Fruit fly (Drosophila melanogaster) whole organism, embryonic: ENCODE results near the gene CG45105.

Source experiments
- CG10366 ChIP-seq: fragments of 200-800 bp; sonication (Bioruptor generic); IDR thresholded peaks from 2 replicates; pipeline ENCODE4 v1.3.6; 2022; ENCODE audit warnings: missing biosample characterization, missing genetic modification characterization
- CG12071 ChIP-seq: fragments of 200-800 bp; sonication (Bioruptor generic); optimal IDR thresholded peaks from 3 replicates; lab custom pipeline; 2018; ENCODE audit warnings: missing biosample characterization, mild to moderate bottlenecking, missing genetic modification characterization
- CG13287 ChIP-seq: fragments of 200-800 bp; sonication (Bioruptor generic); IDR thresholded peaks from 2 replicates; pipeline ENCODE4 v1.3.6; 2022; ENCODE audit warnings: missing biosample characterization, missing genetic modification characterization; ENCODE audit not compliant: partially characterized antibody
- CG13296 ChIP-seq: fragments of 200-800 bp; sonication (Bioruptor generic); optimal IDR thresholded peaks from 3 replicates; lab custom pipeline; 2018; ENCODE audit warnings: missing biosample characterization, mild to moderate bottlenecking, missing genetic modification characterization
- CG14441 ChIP-seq: fragments of 200-800 bp; sonication (Bioruptor generic); IDR thresholded peaks from 2 replicates; pipeline ENCODE4 v1.3.6; 2022; ENCODE audit warnings: missing biosample characterization, missing genetic modification characterization
- CG15479 ChIP-seq: fragments of 200-800 bp; sonication (Bioruptor generic); optimal IDR thresholded peaks from 3 replicates; lab custom pipeline; 2019; ENCODE audit warnings: missing biosample characterization, mild to moderate bottlenecking, missing genetic modification characterization, moderate library complexity
- CG18011 ChIP-seq: fragments of 200-800 bp; sonication (Bioruptor generic); optimal IDR thresholded peaks from 2 replicates; lab custom pipeline; 2017; ENCODE audit warnings: missing biosample characterization, missing genetic modification characterization, mild to moderate bottlenecking, moderate library complexity, missing genotype
- CG18764 ChIP-seq: fragments of 200-800 bp; sonication (Bioruptor generic); optimal IDR thresholded peaks from 3 replicates; lab custom pipeline; 2016; ENCODE audit warnings: missing biosample characterization, missing genetic modification characterization
- CG3281 ChIP-seq: fragments of 200-800 bp; sonication (Bioruptor generic); optimal IDR thresholded peaks from 3 replicates; lab custom pipeline; 2017; ENCODE audit warnings: missing biosample characterization, mild to moderate bottlenecking, missing genetic modification characterization
- CG34422 ChIP-seq: fragments of 200-800 bp; sonication (Bioruptor generic); IDR thresholded peaks from 3 replicates; pipeline ENCODE4 v1.3.6; 2022; ENCODE audit warnings: missing biosample characterization, missing genetic modification characterization
- CG4854 ChIP-seq: fragments of 200-800 bp; sonication (Bioruptor generic); optimal IDR thresholded peaks from 2 replicates; lab custom pipeline; 2016; ENCODE audit warnings: missing biosample characterization, missing genetic modification characterization, inconsistent platforms
- CG8388 ChIP-seq: fragments of 200-800 bp; sonication (Bioruptor generic); optimal IDR thresholded peaks from 2 replicates; lab custom pipeline; 2019; ENCODE audit warnings: missing biosample characterization, mild to moderate bottlenecking, missing genetic modification characterization, moderate library complexity
- CG8924 ChIP-seq: fragments of 200-800 bp; optimal IDR thresholded peaks from 3 replicates; lab custom pipeline; 2019; ENCODE audit warnings: missing biosample characterization, mild to moderate bottlenecking, missing genetic modification characterization, moderate library complexity
- CG9876 ChIP-seq: fragments of 200-800 bp; sonication (Bioruptor generic); optimal IDR thresholded peaks from 2 replicates; lab custom pipeline; 2016; ENCODE audit warnings: missing biosample characterization, missing genetic modification characterization
- Camta ChIP-seq: fragments of 200-800 bp; sonication (Bioruptor generic); optimal IDR thresholded peaks from 2 replicates; lab custom pipeline; 2016; ENCODE audit warnings: missing biosample characterization, missing genetic modification characterization
- CrebB ChIP-seq: fragments of 200-800 bp; sonication (Bioruptor generic); optimal IDR thresholded peaks from 3 replicates; lab custom pipeline; 2018; ENCODE audit warnings: missing biosample characterization, mild to moderate bottlenecking, missing genetic modification characterization
- Dbx ChIP-seq: fragments of 200-800 bp; sonication (Bioruptor generic); IDR thresholded peaks from 3 replicates; pipeline ENCODE4 v1.3.6; 2022; ENCODE audit warnings: missing biosample characterization, missing genetic modification characterization
- Dp ChIP-seq: fragments of 200-800 bp; sonication (Bioruptor generic); optimal IDR thresholded peaks from 2 replicates; lab custom pipeline; 2018; ENCODE audit warnings: missing biosample characterization, mild to moderate bottlenecking, missing genetic modification characterization, moderate library complexity
- Fer2 ChIP-seq: fragments of 200-800 bp; sonication (Bioruptor generic); optimal IDR thresholded peaks from 2 replicates; lab custom pipeline; 2018; ENCODE audit warnings: missing biosample characterization, mild to moderate bottlenecking, missing genetic modification characterization, moderate library complexity
- HLH4C ChIP-seq: fragments of 200-800 bp; sonication (Bioruptor generic); IDR thresholded peaks from 3 replicates; pipeline ENCODE4 v1.3.6; 2022; ENCODE audit warnings: missing biosample characterization, missing genetic modification characterization; ENCODE audit not compliant: partially characterized antibody
- HLH54F ChIP-seq: fragments of 200-800 bp; sonication (Bioruptor generic); optimal IDR thresholded peaks from 3 replicates; lab custom pipeline; 2016; ENCODE audit warnings: missing biosample characterization, missing genetic modification characterization
- Meics ChIP-seq: fragments of 200-800 bp; sonication (Bioruptor generic); optimal IDR thresholded peaks from 2 replicates; lab custom pipeline; 2017; ENCODE audit warnings: missing biosample characterization, mild to moderate bottlenecking, missing genetic modification characterization
- NK7.1 ChIP-seq: fragments of 200-800 bp; sonication (Bioruptor generic); optimal IDR thresholded peaks from 3 replicates; lab custom pipeline; 2016; ENCODE audit warnings: missing biosample characterization, missing genetic modification characterization
- Nf-YA ChIP-seq: fragments of 200-800 bp; sonication (Bioruptor generic); IDR thresholded peaks from 2 replicates; pipeline ENCODE4 v1.3.6; 2022; ENCODE audit warnings: missing biosample characterization, missing genetic modification characterization
- NfI ChIP-seq: fragments of 200-800 bp; sonication (Bioruptor generic); optimal IDR thresholded peaks from 3 replicates; lab custom pipeline; 2018; ENCODE audit warnings: missing biosample characterization, mild to moderate bottlenecking, missing genetic modification characterization, moderate library complexity
- PHDP ChIP-seq: fragments of 200-800 bp; sonication (Bioruptor generic); optimal IDR thresholded peaks from 3 replicates; lab custom pipeline; 2018; ENCODE audit warnings: missing biosample characterization, mild to moderate bottlenecking, missing genetic modification characterization, moderate library complexity
- Rfx ChIP-seq: fragments of 200-800 bp; sonication (Bioruptor generic); IDR thresholded peaks from 2 replicates; pipeline ENCODE4 v1.3.6; 2022; ENCODE audit warnings: missing biosample characterization, missing genetic modification characterization
- Scr ChIP-seq: fragments of 200-800 bp; sonication (Bioruptor generic); IDR thresholded peaks from 2 replicates; pipeline ENCODE4 v1.3.6; 2022; ENCODE audit warnings: missing biosample characterization, missing genetic modification characterization; ENCODE audit not compliant: partially characterized antibody
- Side ChIP-seq: fragments of 200-800 bp; sonication (Bioruptor generic); optimal IDR thresholded peaks from 2 replicates; lab custom pipeline; 2016; ENCODE audit warnings: missing biosample characterization, missing genetic modification characterization
- Six4 ChIP-seq: fragments of 200-800 bp; sonication (Bioruptor generic); optimal IDR thresholded peaks from 2 replicates; lab custom pipeline; 2016; ENCODE audit warnings: missing biosample characterization, missing genetic modification characterization
- Vsx1 ChIP-seq: fragments of 200-800 bp; sonication (Bioruptor generic); optimal IDR thresholded peaks from 2 replicates; lab custom pipeline; 2017; ENCODE audit warnings: missing biosample characterization, mild to moderate bottlenecking, missing genetic modification characterization, missing genetic modification reagents
- ap ChIP-seq: fragments of 200-800 bp; sonication (Bioruptor generic); IDR thresholded peaks from 2 replicates; pipeline ENCODE4 v1.3.6; 2022; ENCODE audit warnings: missing biosample characterization, missing genetic modification characterization
- bab2 ChIP-seq: fragments of 200-800 bp; sonication (Bioruptor generic); optimal IDR thresholded peaks from 2 replicates; lab custom pipeline; 2016; ENCODE audit warnings: missing biosample characterization, missing genetic modification characterization
- emc ChIP-seq: fragments of 200-800 bp; sonication (Bioruptor generic); optimal IDR thresholded peaks from 2 replicates; lab custom pipeline; 2016; ENCODE audit warnings: missing biosample characterization, missing genetic modification characterization
- fd102C ChIP-seq: fragments of 200-800 bp; sonication (Bioruptor generic); optimal IDR thresholded peaks from 2 replicates; lab custom pipeline; 2018; ENCODE audit warnings: missing biosample characterization, mild to moderate bottlenecking, missing genetic modification characterization, moderate library complexity
- gfzf ChIP-seq: fragments of 200-800 bp; sonication (Bioruptor generic); optimal IDR thresholded peaks from 2 replicates; lab custom pipeline; 2016; ENCODE audit warnings: missing biosample characterization, mild to moderate bottlenecking, missing genetic modification characterization, moderate library complexity
- grn ChIP-seq: fragments of 200-800 bp; sonication (Bioruptor generic); optimal IDR thresholded peaks from 3 replicates; lab custom pipeline; 2017; ENCODE audit warnings: missing biosample characterization, missing genetic modification characterization
- gro ChIP-seq: fragments of 200-800 bp; sonication (Bioruptor generic); optimal IDR thresholded peaks from 2 replicates; lab custom pipeline; 2016; ENCODE audit warnings: missing biosample characterization, missing genetic modification characterization
- kah ChIP-seq: fragments of 200-800 bp; sonication (Bioruptor generic); optimal IDR thresholded peaks from 2 replicates; lab custom pipeline; 2018; ENCODE audit warnings: missing biosample characterization, mild to moderate bottlenecking, missing genetic modification characterization
- kay ChIP-seq: fragments of 200-800 bp; sonication (Bioruptor generic); optimal IDR thresholded peaks from 2 replicates; lab custom pipeline; 2016; ENCODE audit warnings: missing biosample characterization, missing genetic modification characterization
- nau ChIP-seq: fragments of 200-800 bp; sonication (Bioruptor generic); optimal IDR thresholded peaks from 3 replicates; lab custom pipeline; 2017; ENCODE audit warnings: missing biosample characterization, mild to moderate bottlenecking, missing genetic modification characterization, missing genetic modification reagents
- pb ChIP-seq: fragments of 200-800 bp; sonication (Bioruptor generic); optimal IDR thresholded peaks from 3 replicates; lab custom pipeline; 2016; ENCODE audit warnings: missing biosample characterization, missing genetic modification characterization
- sc ChIP-seq, 3 experiments: fragments of >200 bp in 2 of 3; fragments of 200-800 bp in 1 of 3; sonication (Bioruptor generic) in 1 of 3; optimal IDR thresholded peaks; 2 replicates in 2 of 3; 3 replicates in 1 of 3; lab custom pipeline; 2017; ENCODE audit warnings: mild to moderate bottlenecking in 1 of 3, missing biosample characterization in 1 of 3, missing genetic modification characterization in 1 of 3, missing genetic modification reagents in 1 of 3
- seq ChIP-seq: fragments of 200-800 bp; sonication (Bioruptor generic); IDR thresholded peaks from 2 replicates; pipeline ENCODE4 v1.3.6; 2022; ENCODE audit warnings: missing biosample characterization, missing genetic modification characterization
- shn ChIP-seq: fragments of 200-800 bp; sonication (Bioruptor generic); optimal IDR thresholded peaks from 3 replicates; lab custom pipeline; 2016; ENCODE audit warnings: missing biosample characterization, missing genetic modification characterization
- slbo ChIP-seq: fragments of 200-800 bp; sonication (Bioruptor generic); IDR thresholded peaks from 2 replicates; pipeline ENCODE4 v1.3.6; 2022; ENCODE audit warnings: missing biosample characterization, missing genetic modification characterization
- sna ChIP-seq: fragments of 200-800 bp; sonication (Bioruptor generic); IDR thresholded peaks from 2 replicates; pipeline ENCODE4 v1.3.6; 2022; ENCODE audit warnings: missing biosample characterization, missing genetic modification characterization; ENCODE audit not compliant: partially characterized antibody
- tin ChIP-seq: fragments of 200-800 bp; sonication (Bioruptor generic); optimal IDR thresholded peaks from 3 replicates; lab custom pipeline; 2016; ENCODE audit warnings: missing biosample characterization, missing genetic modification characterization
- trem ChIP-seq: fragments of 200-800 bp; optimal IDR thresholded peaks from 3 replicates; lab custom pipeline; 2019; ENCODE audit warnings: missing biosample characterization, mild to moderate bottlenecking, missing genetic modification characterization, moderate library complexity
- vvl ChIP-seq: fragments of 200-800 bp; sonication (Bioruptor generic); IDR thresholded peaks from 2 replicates; pipeline ENCODE4 v1.3.6; 2022; ENCODE audit warnings: missing biosample characterization, missing genetic modification characterization

Gene CG45105

DNA sequence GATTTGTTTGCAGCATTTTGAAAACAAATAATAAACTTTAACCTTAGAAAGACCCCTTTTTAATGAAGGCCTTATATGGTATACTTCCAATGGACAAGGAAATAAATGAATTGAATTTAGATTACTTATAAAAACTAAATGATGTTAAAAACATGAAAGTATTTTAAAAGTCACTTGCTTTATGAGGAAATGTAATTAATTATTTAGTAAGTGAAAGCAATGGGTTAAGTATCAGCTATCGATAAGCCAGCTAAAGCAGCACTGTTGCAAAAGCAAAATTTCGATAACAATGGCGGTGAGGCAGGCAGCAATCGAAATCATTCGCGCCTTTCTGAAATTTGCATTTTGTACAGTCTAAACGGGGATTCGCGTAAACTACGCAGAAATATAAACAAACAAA, 47.4 kb upstream of the CG45105 start, which contains the start of the genes CG32856 and Rbf2 (continued):
- TF ChIP-seq gro (GFP tag; lab: Kevin White, UChicago) (peak; percentile 15), kay (GFP tag; lab: Kevin White, UChicago) (peak; percentile 39), NfI (GFP tag; lab: Kevin White, UChicago) (peak; percentile 84), Vsx1 (GFP tag; lab: Kevin White, UChicago) (no peak), Camta (peak; percentile 81), CG34422 (GFP tag; lab: Robert Waterston, UW) (peak; percentile 34; the same call in 1 of the 3 replicates), CG12071 (GFP tag; lab: Kevin White, UChicago) (no peak), Rfx (peak; percentile 75), fd102C (GFP tag; lab: Kevin White, UChicago) (no peak), shn (peak; percentile 64), HLH54F (GFP tag; lab: Kevin White, UChicago) (peak; percentile 85), Side (GFP tag; lab: Kevin White, UChicago) (peak; percentile 71), tin (no peak), CG3281 (GFP tag; lab: Kevin White, UChicago) (no peak), CG10366 (GFP tag; lab: Robert Waterston, UW) (peak; percentile 80), CG9876 (peak; percentile 42), trem (tag; lab: Kevin White, UChicago) (peak; percentile 38), CG18011 (GFP tag; lab: Kevin White, UChicago) (peak; percentile 38), bab2 (GFP tag; lab: Kevin White, UChicago) (peak; percentile 78), sna (GFP tag; lab: Robert Waterston, UW) (peak; percentile 70), vvl (GFP tag; lab: Robert Waterston, UW) (peak; percentile 87), CG15479 (GFP tag; lab: Kevin White, UChicago) (peak; percentile 13), pb (no peak), nau (GFP tag; lab: Kevin White, UChicago) (no peak), CG14441 (0 out of 2 replicates have a peak, but pooled peaks have one; percentile 30), CG8388 (GFP tag; lab: Kevin White, UChicago) (peak; percentile 79), ap (GFP tag; lab: Robert Waterston, UW) (peak; percentile 72), gfzf (GFP tag; lab: Kevin White, UChicago) (peak; percentile 28), PHDP (tag; lab: Kevin White, UChicago) (peak; percentile 92), sc (optimal IDR thresholded peaks at IDR 0.05; lab: Kevin White, UChicago) (no peak), sc (GFP tag; optimal IDR thresholded peaks at IDR 0.05; lab: Kevin White, UChicago) (no peak), slbo (GFP tag; lab: Robert Waterston, UW) (peak; percentile 94), CG18764 (GFP tag; lab: Kevin White, UChicago) (no peak), CrebB (tag; lab: Kevin White, UChicago) (peak; percentile 65), CG8924 (peak; percentile 79), kah (GFP tag; lab: Kevin White, UChicago) (no peak), Dbx (GFP tag; lab: Robert Waterston, UW) (peak; percentile 66), Meics (GFP tag; lab: Kevin White, UChicago) (peak; percentile 67), seq (GFP tag; lab: Robert Waterston, UW) (peak; percentile 65; the same call in 1 of the 2 replicates), Six4 (GFP tag; lab: Kevin White, UChicago) (peak; percentile 48), emc (peak; percentile 16), Scr (peak; percentile 78), grn (GFP tag; lab: Kevin White, UChicago) (no peak), Nf-YA (no peak), CG4854 (GFP tag; lab: Kevin White, UChicago) (peak; percentile 41), Fer2 (tag; lab: Kevin White, UChicago) (peak; percentile 60), CG13296 (peak; percentile 76), HLH4C (GFP tag; lab: Robert Waterston, UW) (peak; percentile 92), NK7.1 (GFP tag; lab: Kevin White, UChicago) (no peak), CG13287 (peak; percentile 84), Dp (GFP tag; lab: Kevin White, UChicago) (peak; percentile 84)
